Worm (Caenorhabditis elegans) whole organism, late embryonic: ENCODE measurements around the gene srj-6.

ENCODE experiments used
- ama-1 ChIP-seq: fragments of 150-350 bp; optimal IDR thresholded peaks from 2 replicates; lab custom pipeline; 2014
- ceh-24 ChIP-seq: sonication (generic microtip); optimal IDR thresholded peaks from 2 replicates; lab custom pipeline; 2016; ENCODE audit warnings: mild to moderate bottlenecking, missing genetic modification characterization, missing compliant biosample characterization
- ceh-9 ChIP-seq: sonication (generic microtip); optimal IDR thresholded peaks from 2 replicates; lab custom pipeline; 2016; ENCODE audit warnings: mild to moderate bottlenecking, missing genetic modification characterization, inconsistent platforms, missing compliant biosample characterization
- fax-1 ChIP-seq: sonication (generic microtip); optimal IDR thresholded peaks from 2 replicates; lab custom pipeline; 2016; ENCODE audit warnings: missing genotype, missing genetic modification characterization, missing compliant biosample characterization
- fkh-10 ChIP-seq: fragments of 150-350 bp; optimal IDR thresholded peaks from 2 replicates; lab custom pipeline; 2014; ENCODE audit warnings: missing biosample characterization, missing genetic modification reagents, missing genetic modification characterization
- nfya-1 ChIP-seq: sonication (generic microtip); optimal IDR thresholded peaks from 2 replicates; lab custom pipeline; 2017; ENCODE audit warnings: missing genetic modification characterization, mild to moderate bottlenecking, missing compliant biosample characterization, antibody characterized with exemption, moderate library complexity
- pax-1 ChIP-seq: fragments of 150-350 bp; optimal IDR thresholded peaks from 2 replicates; lab custom pipeline; 2014; ENCODE audit warnings: missing biosample characterization, missing genetic modification characterization
- unc-55 ChIP-seq: sonication (generic microtip); optimal IDR thresholded peaks from 2 replicates; lab custom pipeline; 2017; ENCODE audit warnings: missing biosample characterization, missing genetic modification reagents, missing genetic modification characterization

DNA sequence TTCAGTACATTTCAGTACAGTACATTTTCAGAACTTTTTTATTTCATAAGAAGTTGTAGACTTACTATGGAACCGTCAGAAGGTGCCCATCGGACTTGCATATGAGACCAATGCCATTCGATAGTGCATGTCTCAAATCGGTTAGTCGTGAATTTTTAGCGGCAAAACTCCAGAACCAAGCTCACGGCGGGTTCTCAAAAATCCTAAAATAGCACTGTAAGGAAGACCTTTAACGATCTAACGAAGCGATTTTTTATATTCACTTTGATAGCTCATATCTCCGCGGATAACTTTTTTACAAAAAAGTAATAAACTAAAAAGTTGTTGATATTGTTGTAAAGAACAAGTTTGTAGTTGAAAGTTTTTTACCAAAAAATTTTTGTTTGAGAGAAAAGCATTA is 19.9 kb upstream of the srj-6 start, which contains the start of gene sru-25:
- TF ChIP-seq fkh-10 = no peak
- TF ChIP-seq ceh-9 (tag; lab: Kevin White, UChicago) = no peak
- TF ChIP-seq nfya-1 (tag; lab: Kevin White, UChicago) = no peak
- TF ChIP-seq unc-55 (GFP tag; lab: Kevin White, UChicago) = no peak
- TF ChIP-seq fax-1 = no peak
- TF ChIP-seq ceh-24 (tag; lab: Kevin White, UChicago) = no peak
- TF ChIP-seq pax-1 = no peak
- no peak for TF ChIP-seq ama-1 (lab: Kevin White, UChicago)
